Fruit fly (Drosophila melanogaster) whole organism, pupa: Measurements from ENCODE around the gene Cyp28d1.

ENCODE experiments used
- CG12605 ChIP-seq: fragments of 200-800 bp; sonication (Bioruptor generic); IDR thresholded peaks from 2 replicates; pipeline ENCODE4 v1.3.6; 2022; ENCODE audit warnings: missing biosample characterization, missing genetic modification characterization
- CG13204 ChIP-seq: fragments of 200-800 bp; sonication (Bioruptor generic); optimal IDR thresholded peaks from 2 replicates; lab custom pipeline; 2018; ENCODE audit warnings: missing biosample characterization, mild to moderate bottlenecking, missing genetic modification characterization, moderate library complexity
- CG14655 ChIP-seq: fragments of 200-800 bp; sonication (Bioruptor generic); optimal IDR thresholded peaks from 3 replicates; lab custom pipeline; 2017; ENCODE audit warnings: mild to moderate bottlenecking, missing biosample characterization, missing genetic modification reagents, missing genetic modification characterization
- CG15710 ChIP-seq: fragments of 200-800 bp; sonication (Bioruptor generic); optimal IDR thresholded peaks from 2 replicates; lab custom pipeline; 2018; ENCODE audit warnings: missing biosample characterization, mild to moderate bottlenecking, missing genetic modification characterization, moderate library complexity
- CG17806 ChIP-seq: fragments of 200-800 bp; sonication (Bioruptor generic); optimal IDR thresholded peaks from 2 replicates; lab custom pipeline; 2018; ENCODE audit warnings: missing biosample characterization, mild to moderate bottlenecking, missing genetic modification characterization, moderate library complexity
- CG32121 ChIP-seq: fragments of 200-800 bp; sonication (Bioruptor generic); IDR thresholded peaks from 2 replicates; pipeline ENCODE4 v1.3.6; 2022; ENCODE audit warnings: missing biosample characterization, missing genetic modification characterization
- CG34367 ChIP-seq: fragments of 200-800 bp; sonication (Bioruptor generic); optimal IDR thresholded peaks from 2 replicates; lab custom pipeline; 2018; ENCODE audit warnings: missing biosample characterization, mild to moderate bottlenecking, missing genetic modification characterization
- CG4496 ChIP-seq: fragments of 200-800 bp; sonication (Bioruptor generic); IDR thresholded peaks from 3 replicates; pipeline ENCODE4 v1.3.6; 2022; ENCODE audit warnings: missing biosample characterization, missing genetic modification characterization
- CG8159 ChIP-seq: fragments of 200-800 bp; sonication (Bioruptor generic); optimal IDR thresholded peaks from 3 replicates; lab custom pipeline; 2018; ENCODE audit warnings: missing biosample characterization, mild to moderate bottlenecking, missing genetic modification characterization, moderate library complexity
- CG8301 ChIP-seq: fragments of 200-800 bp; sonication (Bioruptor generic); optimal IDR thresholded peaks from 2 replicates; lab custom pipeline; 2018; ENCODE audit warnings: missing biosample characterization, mild to moderate bottlenecking, missing genetic modification characterization
- CG9948 ChIP-seq: fragments of 200-800 bp; sonication (Bioruptor generic); optimal IDR thresholded peaks from 2 replicates; lab custom pipeline; 2018; ENCODE audit warnings: missing biosample characterization, mild to moderate bottlenecking, missing genetic modification characterization, moderate library complexity
- D1 ChIP-seq: fragments of 200-800 bp; sonication (Bioruptor generic); optimal IDR thresholded peaks from 2 replicates; lab custom pipeline; 2018; ENCODE audit warnings: missing biosample characterization, mild to moderate bottlenecking, missing genetic modification characterization, moderate library complexity
- EcR ChIP-seq: fragments of 200-800 bp; sonication (Bioruptor generic); optimal IDR thresholded peaks from 3 replicates; lab custom pipeline; 2019; ENCODE audit warnings: missing biosample characterization, missing genetic modification characterization, mild to moderate bottlenecking, moderate library complexity, missing genetic modification reagents
- Ets98B ChIP-seq: fragments of 200-800 bp; sonication (Bioruptor generic); IDR thresholded peaks from 2 replicates; pipeline ENCODE4 v1.3.6; 2022; ENCODE audit warnings: missing biosample characterization, missing genetic modification characterization
- Pif1A ChIP-seq: fragments of 200-800 bp; sonication (Bioruptor generic); optimal IDR thresholded peaks from 3 replicates; lab custom pipeline; 2016; ENCODE audit warnings: missing biosample characterization, missing genetic modification characterization
- Pif1B ChIP-seq: fragments of 200-800 bp; sonication (Bioruptor generic); optimal IDR thresholded peaks from 3 replicates; lab custom pipeline; 2016; ENCODE audit warnings: missing biosample characterization, missing genetic modification characterization
- Snoo ChIP-seq: fragments of 200-800 bp; sonication (Bioruptor generic); optimal IDR thresholded peaks from 3 replicates; lab custom pipeline; 2017; ENCODE audit warnings: missing biosample characterization, mild to moderate bottlenecking, missing genetic modification characterization, inconsistent platforms
- fd96Ca ChIP-seq: fragments of 200-800 bp; sonication (Bioruptor generic); IDR thresholded peaks from 3 replicates; pipeline ENCODE4 v1.3.6; 2022; ENCODE audit warnings: missing biosample characterization, missing genetic modification characterization
- gl ChIP-seq: fragments of 200-800 bp; sonication (Bioruptor generic); optimal IDR thresholded peaks from 2 replicates; lab custom pipeline; 2018; ENCODE audit warnings: missing biosample characterization, mild to moderate bottlenecking, missing genetic modification characterization
- rn ChIP-seq: fragments of 200-800 bp; sonication (Bioruptor generic); IDR thresholded peaks from 2 replicates; pipeline ENCODE4 v1.3.6; 2022; ENCODE audit warnings: missing biosample characterization, missing genetic modification characterization

Gene Cyp28d1

dm6 chr2L:5229239-5229638 lies 19.0 kb downstream of the Cyp28d1 start:
- TF ChIP-seq CG4496 (GFP tag; lab: Robert Waterston, UW) (no peak), rn (GFP tag; lab: Robert Waterston, UW) (no peak), CG12605 (GFP tag; lab: Robert Waterston, UW) (no peak)
- TF ChIP-seq, all 21 proteins: peak for 0

dm6 chr2L:5229735-5230347 lies 19.6 kb downstream of the Cyp28d1 start:
- TF ChIP-seq EcR (GFP tag; lab: Kevin White, UChicago) (no peak), CG8159 (no peak), CG4496 (GFP tag; lab: Robert Waterston, UW) (no peak), CG34367 (tag; lab: Kevin White, UChicago) (no peak), CG14655 (GFP tag; lab: Kevin White, UChicago) (no peak), CG13204 (no peak), D1 (tag; lab: Kevin White, UChicago) (no peak), CG32121 (GFP tag; lab: Robert Waterston, UW) (no peak), rn (GFP tag; lab: Robert Waterston, UW) (no peak), Pif1B (GFP tag; lab: Kevin White, UChicago) (no peak), Snoo (tag; lab: Kevin White, UChicago) (no peak)

dm6 chr2L:5230772-5231171 lies 20.5 kb downstream of the Cyp28d1 start:
- TF ChIP-seq gl (tag; lab: Kevin White, UChicago), result no peak
- no peak for TF ChIP-seq CG13204
- no peak for TF ChIP-seq CG12605 (GFP tag; lab: Robert Waterston, UW)
- no peak for TF ChIP-seq Snoo (tag; lab: Kevin White, UChicago)
- no peak for TF ChIP-seq EcR (GFP tag; lab: Kevin White, UChicago)
- no peak for TF ChIP-seq CG15710 (tag; lab: Kevin White, UChicago)
- TF ChIP-seq CG4496 (GFP tag; lab: Robert Waterston, UW), result no peak

- TF ChIP-seq CG8159 (peak; percentile 0), CG15710 (tag; lab: Kevin White, UChicago) (peak; percentile 5), CG8301 (no peak), CG17806 (tag; lab: Kevin White, UChicago) (peak; percentile 6), Snoo (tag; lab: Kevin White, UChicago) (peak; percentile 28), CG34367 (tag; lab: Kevin White, UChicago) (no peak), CG32121 (GFP tag; lab: Robert Waterston, UW) (no peak), CG9948 (tag; lab: Kevin White, UChicago) (peak; percentile 8), Pif1A (GFP tag; lab: Kevin White, UChicago) (peak; percentile 36), Ets98B (no peak)
Measured at dm6 chr2L:5231437-5231836, 21.2 kb downstream of the Cyp28d1 start.

- TF ChIP-seq CG8159 (no peak), CG4496 (GFP tag; lab: Robert Waterston, UW) (peak; percentile 32; the same call in 1 of the 3 replicates), CG13204 (peak; percentile 59)
Measured at dm6 chr2L:5232175-5232574, 21.9 kb downstream of the Cyp28d1 start.

dm6 chr2L:5232967-5233909 lies 23.0 kb downstream of the Cyp28d1 start:
- TF ChIP-seq CG17806 (tag; lab: Kevin White, UChicago) (no peak), CG4496 (GFP tag; lab: Robert Waterston, UW) (no peak), EcR (GFP tag; lab: Kevin White, UChicago) (no peak), CG32121 (GFP tag; lab: Robert Waterston, UW) (no peak), CG34367 (tag; lab: Kevin White, UChicago) (no peak), CG14655 (GFP tag; lab: Kevin White, UChicago) (no peak), CG9948 (tag; lab: Kevin White, UChicago) (no peak), CG15710 (tag; lab: Kevin White, UChicago) (no peak), Ets98B (no peak), fd96Ca (GFP tag; lab: Robert Waterston, UW) (no peak), CG8159 (no peak), CG12605 (GFP tag; lab: Robert Waterston, UW) (no peak), CG8301 (no peak), Snoo (tag; lab: Kevin White, UChicago) (no peak), CG13204 (no peak), gl (tag; lab: Kevin White, UChicago) (no peak)
